Worm (Caenorhabditis elegans) whole organism, L4 larva: ENCODE measurements around the gene pag-3.
A peak's percentile ranks its signal among the peaks of the same experiment; 100 is the strongest.

Source experiments
- D1046.2 ChIP-seq: fragments of 200-800 bp; sonication (Bioruptor generic); IDR thresholded peaks from 2 replicates; pipeline ENCODE4 v1.3.6; 2022; ENCODE audit warnings: missing genetic modification characterization, missing compliant biosample characterization
- F10B5.3 ChIP-seq: sonication (generic microtip); optimal IDR thresholded peaks from 2 replicates; lab custom pipeline; 2016; ENCODE audit warnings: mild to moderate bottlenecking, missing genetic modification characterization, missing compliant biosample characterization
- T26A8.4 ChIP-seq: fragments of 200-800 bp; sonication (Bioruptor generic); IDR thresholded peaks from 2 replicates; pipeline ENCODE4 v1.3.6; 2022; ENCODE audit warnings: missing genetic modification characterization, missing compliant biosample characterization
- Y105C5A.15 ChIP-seq: fragments of 200-800 bp; sonication (Bioruptor generic); IDR thresholded peaks from 2 replicates; pipeline ENCODE4 v1.3.6; 2022; ENCODE audit warnings: missing genetic modification characterization, missing compliant biosample characterization
- Y48G9A.11 ChIP-seq: fragments of 200-800 bp; sonication (Bioruptor generic); IDR thresholded peaks from 2 replicates; pipeline ENCODE4 v1.3.6; 2022; ENCODE audit warnings: missing genetic modification reagents, missing genetic modification characterization, missing compliant biosample characterization
- Y5F2A.4 ChIP-seq: fragments of 200-800 bp; sonication (Bioruptor generic); optimal IDR thresholded peaks from 2 replicates; lab custom pipeline; 2018; ENCODE audit warnings: mild to moderate bottlenecking, missing genetic modification characterization, missing compliant biosample characterization
- ZK337.2 ChIP-seq: fragments of 200-800 bp; sonication (Bioruptor generic); IDR thresholded peaks from 2 replicates; pipeline ENCODE4 v1.3.6; 2022; ENCODE audit warnings: missing genetic modification reagents, missing genetic modification characterization, missing compliant biosample characterization
- aha-1 ChIP-seq: fragments of 150-350 bp; peaks from one replicate; lab custom pipeline; 2014; ENCODE audit warnings: missing biosample characterization, missing genetic modification characterization
- aly-2 ChIP-seq: sonication (generic microtip); optimal IDR thresholded peaks from 2 replicates; lab custom pipeline; 2018; ENCODE audit warnings: missing biosample characterization, missing genetic modification characterization
- ama-1 ChIP-seq: fragments of 150-350 bp; optimal IDR thresholded peaks from 2 replicates; lab custom pipeline; 2014; ENCODE audit warnings: inconsistent platforms, mixed read lengths
- attf-4 ChIP-seq: sonication (generic microtip); optimal IDR thresholded peaks from 3 replicates; lab custom pipeline; 2017; ENCODE audit warnings: missing biosample characterization, missing genetic modification characterization
- ceh-20 ChIP-seq: fragments of 200-800 bp; sonication (Bioruptor generic); IDR thresholded peaks from 2 replicates; pipeline ENCODE4 v1.3.6; 2022; ENCODE audit warnings: missing genetic modification reagents, missing genetic modification characterization, missing compliant biosample characterization
- ceh-82 ChIP-seq: sonication (generic microtip); optimal IDR thresholded peaks from 2 replicates; lab custom pipeline; 2017; ENCODE audit warnings: missing biosample characterization, missing genetic modification characterization
- ctbp-1 ChIP-seq: fragments of 200-800 bp; sonication (Bioruptor generic); IDR thresholded peaks from 2 replicates; pipeline ENCODE4 v1.3.6; 2022; ENCODE audit warnings: missing genetic modification reagents, missing genetic modification characterization, missing compliant biosample characterization
- daf-19 ChIP-seq: fragments of 200-800 bp; sonication (Bioruptor generic); conservative IDR thresholded peaks from 2 replicates; pipeline ENCODE4 v1.3.6; 2022; ENCODE audit warnings: missing genetic modification characterization, missing compliant biosample characterization
- daf-8 ChIP-seq: fragments of 200-800 bp; sonication (Bioruptor generic); IDR thresholded peaks from 2 replicates; pipeline ENCODE4 v1.3.6; 2022; ENCODE audit warnings: missing genetic modification characterization, missing compliant biosample characterization
- dmd-6 ChIP-seq: fragments of 200-800 bp; sonication (Bioruptor generic); IDR thresholded peaks from 2 replicates; pipeline ENCODE4 v1.3.6; 2022; ENCODE audit warnings: missing genetic modification reagents, missing genetic modification characterization, missing compliant biosample characterization
- dpl-1 ChIP-seq: fragments of 150-350 bp; optimal IDR thresholded peaks from 2 replicates; lab custom pipeline; 2014; ENCODE audit warnings: missing biosample characterization, missing genetic modification reagents, missing genetic modification characterization
- duxl-1 ChIP-seq: sonication (generic microtip); optimal IDR thresholded peaks from 2 replicates; lab custom pipeline; 2016; ENCODE audit warnings: mild to moderate bottlenecking, missing genetic modification characterization, moderate library complexity, missing compliant biosample characterization; ENCODE audit not compliant: poor library complexity
- egl-43 ChIP-seq: fragments of 200-800 bp; sonication (Bioruptor generic); IDR thresholded peaks from 2 replicates; pipeline ENCODE4 v1.3.6; 2022; ENCODE audit warnings: missing genetic modification reagents, missing genetic modification characterization, missing compliant biosample characterization
- hmg-1.1 ChIP-seq: fragments of 200-800 bp; sonication (Bioruptor generic); IDR thresholded peaks from 2 replicates; pipeline ENCODE4 v1.3.6; 2022; ENCODE audit warnings: missing genetic modification reagents, missing genetic modification characterization, missing compliant biosample characterization
- lin-39 ChIP-seq: fragments of 150-350 bp; optimal IDR thresholded peaks from 2 replicates; lab custom pipeline; 2014; ENCODE audit warnings: missing biosample characterization, missing genetic modification reagents, missing genetic modification characterization
- madf-5 ChIP-seq, 2 experiments: fragments of 200-800 bp; sonication (Bioruptor generic); IDR thresholded peaks; 2 replicates each; pipeline ENCODE4 v1.3.6; 2022; ENCODE audit warnings: missing compliant biosample characterization in 2 of 2, missing genetic modification characterization in 2 of 2
- mdl-1 ChIP-seq, 2 experiments: fragments of 150-350 bp in 1 of 2; sonication (generic microtip) in 1 of 2; optimal IDR thresholded peaks; 2 replicates each; lab custom pipeline; 2014 to 2017; ENCODE audit warnings: missing biosample characterization in 2 of 2, missing genetic modification characterization in 2 of 2
- mes-2 ChIP-seq: sonication (generic microtip); optimal IDR thresholded peaks from 2 replicates; lab custom pipeline; 2016; ENCODE audit warnings: missing genotype, mild to moderate bottlenecking, missing genetic modification characterization, missing compliant biosample characterization; ENCODE audit not compliant: poor library complexity, severe bottlenecking
- mxl-2 ChIP-seq: fragments of 200-800 bp; sonication (Bioruptor generic); conservative IDR thresholded peaks from 2 replicates; pipeline ENCODE4 v1.3.6; 2022; ENCODE audit warnings: missing genetic modification reagents, missing genetic modification characterization, missing compliant biosample characterization
- mxl-3 ChIP-seq: fragments of 200-800 bp; sonication (Bioruptor generic); optimal IDR thresholded peaks from 2 replicates; lab custom pipeline; 2018; ENCODE audit warnings: mild to moderate bottlenecking, missing genetic modification characterization, missing compliant biosample characterization
- nhr-102 ChIP-seq: sonication (generic microtip); optimal IDR thresholded peaks from 2 replicates; lab custom pipeline; 2016; ENCODE audit warnings: mild to moderate bottlenecking, missing genetic modification characterization, moderate library complexity, missing compliant biosample characterization
- nhr-111 ChIP-seq: fragments of 200-800 bp; sonication (Bioruptor generic); optimal IDR thresholded peaks from 2 replicates; lab custom pipeline; 2018; ENCODE audit warnings: mild to moderate bottlenecking, missing genetic modification characterization, missing compliant biosample characterization
- nhr-41 ChIP-seq: fragments of 200-800 bp; sonication (Bioruptor generic); IDR thresholded peaks from 2 replicates; pipeline ENCODE4 v1.3.6; 2022; ENCODE audit warnings: missing genetic modification reagents, missing genetic modification characterization, missing compliant biosample characterization
- nhr-48 ChIP-seq: sonication (generic microtip); optimal IDR thresholded peaks from 2 replicates; lab custom pipeline; 2016; ENCODE audit warnings: mild to moderate bottlenecking, missing genetic modification characterization, missing compliant biosample characterization
- nhr-76 ChIP-seq: fragments of 150-350 bp; optimal IDR thresholded peaks from 2 replicates; lab custom pipeline; 2014; ENCODE audit warnings: missing biosample characterization, missing genetic modification characterization
- nhr-77 ChIP-seq: fragments of 150-350 bp; optimal IDR thresholded peaks from 2 replicates; lab custom pipeline; 2014; ENCODE audit warnings: missing biosample characterization, missing genetic modification characterization
- pha-4 ChIP-seq, 2 experiments: fragments of 150-350 bp in 1 of 2; fragments of 200-800 bp in 1 of 2; sonication (Bioruptor generic) in 1 of 2; IDR thresholded peaks in 1 of 2; optimal IDR thresholded peaks in 1 of 2; 2 replicates each; pipeline versions ENCODE4 v1.3.6 to Lab custom; 2014 to 2022; ENCODE audit warnings: missing genetic modification characterization in 2 of 2, missing genetic modification reagents in 2 of 2, missing biosample characterization in 1 of 2, missing compliant biosample characterization in 1 of 2
- php-3 ChIP-seq: fragments of 200-800 bp; sonication (Bioruptor generic); IDR thresholded peaks from 2 replicates; pipeline ENCODE4 v1.3.6; 2022; ENCODE audit warnings: missing genetic modification reagents, missing genetic modification characterization, missing compliant biosample characterization
- rbr-2 ChIP-seq: sonication (generic microtip); optimal IDR thresholded peaks from 2 replicates; lab custom pipeline; 2016; ENCODE audit warnings: missing genotype, missing genetic modification characterization, missing compliant biosample characterization
- saeg-2 ChIP-seq: fragments of 200-800 bp; sonication (Bioruptor generic); IDR thresholded peaks from 2 replicates; pipeline ENCODE4 v1.3.6; 2022; ENCODE audit warnings: missing genetic modification reagents, missing genetic modification characterization, missing compliant biosample characterization
- sdz-12 ChIP-seq: fragments of 200-800 bp; sonication (Bioruptor generic); optimal IDR thresholded peaks from 2 replicates; lab custom pipeline; 2018; ENCODE audit warnings: mild to moderate bottlenecking, missing genetic modification characterization, missing compliant biosample characterization
- set-16 ChIP-seq: fragments of 200-800 bp; sonication (Bioruptor generic); IDR thresholded peaks from 2 replicates; pipeline ENCODE4 v1.3.6; 2022; ENCODE audit warnings: missing genetic modification reagents, missing genetic modification characterization, missing compliant biosample characterization
- skn-1 ChIP-seq: fragments of 150-350 bp; optimal IDR thresholded peaks from 2 replicates; lab custom pipeline; 2014; ENCODE audit warnings: missing biosample characterization, missing genetic modification characterization
- snpc-4 ChIP-seq: fragments of 150-350 bp; optimal IDR thresholded peaks from 2 replicates; lab custom pipeline; 2014; ENCODE audit warnings: missing biosample characterization, missing genetic modification characterization
- spr-1 ChIP-seq: sonication (generic microtip); optimal IDR thresholded peaks from 2 replicates; lab custom pipeline; 2016; ENCODE audit warnings: mild to moderate bottlenecking, missing genetic modification characterization, missing compliant biosample characterization
- unc-39 ChIP-seq: sonication (generic microtip); optimal IDR thresholded peaks from 2 replicates; lab custom pipeline; 2017; ENCODE audit warnings: missing biosample characterization, missing genetic modification characterization
- vab-7 ChIP-seq: fragments of 200-800 bp; sonication (Bioruptor generic); IDR thresholded peaks from 2 replicates; pipeline ENCODE4 v1.3.6; 2022; ENCODE audit warnings: missing genetic modification reagents, missing genetic modification characterization, missing compliant biosample characterization
- zfp-3 ChIP-seq: fragments of 200-800 bp; sonication (Bioruptor generic); conservative IDR thresholded peaks from 2 replicates; pipeline ENCODE4 v1.3.6; 2022; ENCODE audit warnings: missing genetic modification reagents, missing genetic modification characterization, missing compliant biosample characterization
- ztf-7 ChIP-seq: fragments of 150-350 bp; optimal IDR thresholded peaks from 2 replicates; lab custom pipeline; 2014; ENCODE audit warnings: missing biosample characterization, missing genetic modification characterization

pag-3 gene

ce11 chrX:14975467-14976167 lies 21.2 kb upstream of the pag-3 start, which contains the start of gene F20D1.3 (continued):
- TF ChIP-seq daf-19 (GFP tag; lab: Robert Waterston, UW) (no peak), rbr-2 (tag; lab: Kevin White, UChicago) (peak; percentile 59), madf-5 (GFP tag; IDR thresholded peaks at IDR 0.05; lab: Robert Waterston, UW) (no peak), duxl-1 (tag; lab: Kevin White, UChicago) (no peak), lin-39 (no peak), ctbp-1 (GFP tag; lab: Robert Waterston, UW) (no peak), vab-7 (GFP tag; lab: Robert Waterston, UW) (no peak), sdz-12 (GFP tag; lab: Kevin White, UChicago) (no peak), daf-8 (GFP tag; lab: Robert Waterston, UW) (no peak), egl-43 (GFP tag; lab: Robert Waterston, UW) (no peak), nhr-76 (tag; lab: Kevin White, UChicago) (no peak), aha-1 (peak; percentile 97), nhr-102 (tag; lab: Kevin White, UChicago) (no peak), F10B5.3 (tag; lab: Kevin White, UChicago) (no peak), D1046.2 (GFP tag; lab: Robert Waterston, UW) (0 out of 2 replicates have a peak, but pooled peaks have one; percentile 44), aly-2 (no peak), attf-4 (tag; lab: Kevin White, UChicago) (no peak), ztf-7 (tag; lab: Kevin White, UChicago) (peak; percentile 0), nhr-111 (GFP tag; lab: Kevin White, UChicago) (no peak), nhr-77 (tag; lab: Kevin White, UChicago) (peak; percentile 29), pha-4 (GFP tag; IDR thresholded peaks at IDR 0.05; lab: Robert Waterston, UW) (no peak), pha-4 (tag; optimal IDR thresholded peaks at IDR 0.05; lab: Kevin White, UChicago) (no peak), ceh-20 (GFP tag; lab: Robert Waterston, UW) (no peak), Y105C5A.15 (GFP tag; lab: Robert Waterston, UW) (no peak), dpl-1 (GFP tag; lab: Kevin White, UChicago) (peak; percentile 65), skn-1 (tag; lab: Kevin White, UChicago) (no peak), php-3 (no peak), nhr-48 (tag; lab: Kevin White, UChicago) (peak; percentile 8), saeg-2 (GFP tag; lab: Robert Waterston, UW) (no peak), Y5F2A.4 (GFP tag; lab: Kevin White, UChicago) (no peak), snpc-4 (tag; lab: Kevin White, UChicago) (no peak)

DNA sequence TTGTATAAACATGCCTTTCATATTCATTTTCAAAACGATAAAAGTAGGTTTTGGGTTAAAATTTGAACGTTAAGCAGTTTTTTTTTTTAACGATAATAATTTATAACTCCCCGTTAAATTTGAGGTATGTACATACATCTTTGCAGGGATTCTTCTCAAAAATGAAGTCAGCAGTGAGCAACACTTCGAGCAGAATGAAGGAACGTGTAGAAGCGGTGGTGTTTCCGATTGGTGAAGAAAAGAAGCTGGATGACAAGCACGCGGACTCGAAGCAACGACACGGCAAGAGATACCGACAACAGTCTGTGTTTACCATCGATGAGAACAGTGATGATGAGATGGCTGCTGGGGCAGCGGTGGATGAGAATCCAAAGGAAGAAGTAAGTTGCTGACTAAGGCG lies 18.6 kb upstream of the pag-3 start:
- no peak for TF ChIP-seq mes-2
- TF ChIP-seq nhr-41 (GFP tag; lab: Robert Waterston, UW), result no peak
- TF ChIP-seq dmd-6 (GFP tag; lab: Robert Waterston, UW), result no peak

DNA sequence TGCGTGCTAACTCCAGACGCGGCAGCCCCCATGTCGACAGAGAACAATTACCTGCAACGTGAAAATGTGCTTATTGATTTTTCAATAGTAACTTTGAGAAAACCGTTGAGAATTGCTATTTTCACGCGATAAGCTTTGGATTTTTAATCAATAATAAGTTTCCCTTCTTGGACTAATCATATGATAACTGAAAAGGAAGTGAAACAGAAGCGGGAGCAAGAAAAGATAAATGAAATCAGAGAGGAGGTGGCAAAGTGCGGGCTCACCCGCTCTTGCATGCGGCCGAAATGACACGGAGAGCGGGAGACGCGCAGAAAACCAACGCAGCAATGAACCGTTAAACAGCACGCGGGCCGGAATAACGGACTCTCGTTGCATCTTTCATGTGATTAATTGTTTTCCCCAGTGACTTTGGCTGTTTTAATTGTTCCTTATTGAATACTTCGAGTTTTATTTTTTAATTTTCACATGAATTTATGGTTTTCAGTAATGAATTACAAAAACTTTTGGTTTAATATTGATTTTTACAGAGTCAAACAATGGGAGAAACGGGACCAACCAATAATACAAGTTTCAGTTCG lies 15.9 kb upstream of the pag-3 start, which contains the start of the genes flwr-1 and tbc-1:
flwr-1 (minus strand) TSS at position 51 of the 581 bp plus-strand sequence.
tbc-1 (plus strand) TSS at position 531 of the 581 bp plus-strand sequence.
- no peak for TF ChIP-seq zfp-3 (GFP tag; lab: Robert Waterston, UW)
- peak; percentile 1 for TF ChIP-seq mxl-3 (GFP tag; lab: Kevin White, UChicago)
- TF ChIP-seq mdl-1 (tag; optimal IDR thresholded peaks at IDR 0.05; lab: Kevin White, UChicago), result no peak
- TF ChIP-seq T26A8.4 (GFP tag; lab: Robert Waterston, UW), result no peak
- no peak for TF ChIP-seq ZK337.2 (GFP tag; lab: Robert Waterston, UW)
- TF ChIP-seq mxl-2 (GFP tag; lab: Robert Waterston, UW), result no peak
- no peak for TF ChIP-seq ztf-7 (tag; lab: Kevin White, UChicago)
- TF ChIP-seq hmg-1.1, result peak; percentile 60; the same call in 1 of the 2 replicates
- no peak for TF ChIP-seq daf-8 (GFP tag; lab: Robert Waterston, UW)
- no peak for TF ChIP-seq daf-19 (GFP tag; lab: Robert Waterston, UW)
- no peak for TF ChIP-seq skn-1 (tag; lab: Kevin White, UChicago)
- TF ChIP-seq ceh-82 (tag; lab: Kevin White, UChicago), result no peak
- no peak for TF ChIP-seq Y48G9A.11 (GFP tag; lab: Robert Waterston, UW)
- TF ChIP-seq set-16 (GFP tag; lab: Robert Waterston, UW), result 0 out of 2 replicates have a peak, but pooled peaks have one; percentile 13
- no peak for TF ChIP-seq nhr-76 (tag; lab: Kevin White, UChicago)
- no peak for TF ChIP-seq ceh-20 (GFP tag; lab: Robert Waterston, UW)
- peak; percentile 24 for TF ChIP-seq rbr-2 (tag; lab: Kevin White, UChicago)
- TF ChIP-seq ama-1, result no peak
- TF ChIP-seq spr-1 (tag; lab: Kevin White, UChicago), result no peak
- TF ChIP-seq dpl-1 (GFP tag; lab: Kevin White, UChicago), result no peak
- no peak for TF ChIP-seq unc-39 (tag; lab: Kevin White, UChicago)
